Worm (Caenorhabditis elegans) whole organism, L4 larva: ENCODE results near the gene T08G3.13.

Experiments
- D1046.2 ChIP-seq: fragments of 200-800 bp; sonication (Bioruptor generic); IDR thresholded peaks from 2 replicates; pipeline ENCODE4 v1.3.6; 2022; ENCODE audit warnings: missing genetic modification characterization, missing compliant biosample characterization
- F49E8.2 ChIP-seq: sonication (generic microtip); optimal IDR thresholded peaks from 2 replicates; lab custom pipeline; 2016; ENCODE audit warnings: missing compliant biosample characterization, mild to moderate bottlenecking, missing genetic modification characterization, borderline replicate concordance
- Y105C5A.15 ChIP-seq: fragments of 200-800 bp; sonication (Bioruptor generic); IDR thresholded peaks from 2 replicates; pipeline ENCODE4 v1.3.6; 2022; ENCODE audit warnings: missing genetic modification characterization, missing compliant biosample characterization
- Y48G9A.11 ChIP-seq: fragments of 200-800 bp; sonication (Bioruptor generic); IDR thresholded peaks from 2 replicates; pipeline ENCODE4 v1.3.6; 2022; ENCODE audit warnings: missing genetic modification reagents, missing genetic modification characterization, missing compliant biosample characterization
- Y5F2A.4 ChIP-seq: fragments of 200-800 bp; sonication (Bioruptor generic); optimal IDR thresholded peaks from 2 replicates; lab custom pipeline; 2018; ENCODE audit warnings: mild to moderate bottlenecking, missing genetic modification characterization, missing compliant biosample characterization
- arid-1 ChIP-seq: fragments of 200-800 bp; sonication (Bioruptor generic); conservative IDR thresholded peaks from 2 replicates; pipeline ENCODE4 v1.3.6; 2022; ENCODE audit warnings: missing genetic modification reagents, missing genetic modification characterization, missing compliant biosample characterization
- ceh-62 ChIP-seq: sonication (generic microtip); optimal IDR thresholded peaks from 2 replicates; lab custom pipeline; 2017; ENCODE audit warnings: missing biosample characterization, missing genetic modification characterization
- dmd-6 ChIP-seq: fragments of 200-800 bp; sonication (Bioruptor generic); IDR thresholded peaks from 2 replicates; pipeline ENCODE4 v1.3.6; 2022; ENCODE audit warnings: missing genetic modification reagents, missing genetic modification characterization, missing compliant biosample characterization
- fkh-10 ChIP-seq: fragments of 150-350 bp; optimal IDR thresholded peaks from 2 replicates; lab custom pipeline; 2014; ENCODE audit warnings: missing biosample characterization, missing genetic modification reagents, missing genetic modification characterization
- gei-8 ChIP-seq: fragments of 200-800 bp; sonication (Bioruptor generic); optimal IDR thresholded peaks from 2 replicates; lab custom pipeline; 2018; ENCODE audit warnings: mild to moderate bottlenecking, missing genetic modification characterization, missing compliant biosample characterization
- lim-7 ChIP-seq: fragments of 200-800 bp; sonication (Bioruptor generic); IDR thresholded peaks from 2 replicates; pipeline ENCODE4 v1.3.6; 2022; ENCODE audit warnings: missing genetic modification characterization, missing compliant biosample characterization
- lir-3 ChIP-seq: sonication (generic microtip); optimal IDR thresholded peaks from 2 replicates; lab custom pipeline; 2016; ENCODE audit warnings: mild to moderate bottlenecking, missing genetic modification characterization, missing compliant biosample characterization
- madf-5 ChIP-seq, 2 experiments: fragments of 200-800 bp; sonication (Bioruptor generic); IDR thresholded peaks; 2 replicates each; pipeline ENCODE4 v1.3.6; 2022; ENCODE audit warnings: missing compliant biosample characterization in 2 of 2, missing genetic modification characterization in 2 of 2
- mep-1 ChIP-seq: fragments of 150-350 bp; sonication (generic microtip); optimal IDR thresholded peaks from 3 replicates; lab custom pipeline; 2014; ENCODE audit warnings: missing biosample characterization, missing genetic modification characterization
- mxl-2 ChIP-seq: fragments of 200-800 bp; sonication (Bioruptor generic); conservative IDR thresholded peaks from 2 replicates; pipeline ENCODE4 v1.3.6; 2022; ENCODE audit warnings: missing genetic modification reagents, missing genetic modification characterization, missing compliant biosample characterization
- mxl-3 ChIP-seq: fragments of 200-800 bp; sonication (Bioruptor generic); optimal IDR thresholded peaks from 2 replicates; lab custom pipeline; 2018; ENCODE audit warnings: mild to moderate bottlenecking, missing genetic modification characterization, missing compliant biosample characterization
- nhr-10 ChIP-seq: fragments of 150-350 bp; optimal IDR thresholded peaks from 2 replicates; lab custom pipeline; 2014; ENCODE audit warnings: missing biosample characterization, missing genetic modification characterization
- nhr-25 ChIP-seq: sonication (generic microtip); optimal IDR thresholded peaks from 2 replicates; lab custom pipeline; 2017; ENCODE audit warnings: missing genetic modification characterization, mild to moderate bottlenecking, missing compliant biosample characterization, antibody characterized with exemption, moderate library complexity, borderline replicate concordance; ENCODE audit not compliant: insufficient read depth
- nhr-28 ChIP-seq: fragments of 150-350 bp; optimal IDR thresholded peaks from 2 replicates; lab custom pipeline; 2014; ENCODE audit warnings: missing biosample characterization, missing genetic modification characterization
- nhr-42 ChIP-seq: fragments of 200-800 bp; sonication (Bioruptor generic); IDR thresholded peaks from 2 replicates; pipeline ENCODE4 v1.3.6; 2022; ENCODE audit warnings: missing genetic modification characterization, missing compliant biosample characterization
- php-3 ChIP-seq: fragments of 200-800 bp; sonication (Bioruptor generic); IDR thresholded peaks from 2 replicates; pipeline ENCODE4 v1.3.6; 2022; ENCODE audit warnings: missing genetic modification reagents, missing genetic modification characterization, missing compliant biosample characterization
- pqm-1 ChIP-seq: sonication (generic microtip); optimal IDR thresholded peaks from 2 replicates; lab custom pipeline; 2017; ENCODE audit warnings: missing biosample characterization, missing genetic modification characterization
- snpc-1.2 ChIP-seq: fragments of 200-800 bp; sonication (Bioruptor generic); IDR thresholded peaks from 2 replicates; pipeline ENCODE4 v1.3.6; 2022; ENCODE audit warnings: missing genetic modification reagents, missing genetic modification characterization, missing compliant biosample characterization
- tag-97 ChIP-seq: fragments of 200-800 bp; sonication (Bioruptor generic); IDR thresholded peaks from 2 replicates; pipeline ENCODE4 v1.3.6; 2022; ENCODE audit warnings: missing genetic modification characterization, missing compliant biosample characterization
- unc-130 ChIP-seq: sonication (generic microtip); optimal IDR thresholded peaks from 2 replicates; lab custom pipeline; 2016; ENCODE audit warnings: missing genetic modification reagents, missing genetic modification characterization, missing compliant biosample characterization
- unc-62 ChIP-seq, 3 experiments: fragments of 150-350 bp in 1 of 3; sonication (generic microtip); optimal IDR thresholded peaks in 2 of 3; peaks in 1 of 3; 1 replicate in 1 of 3; 2 replicates in 2 of 3; lab custom pipeline; 2014 to 2017; ENCODE audit warnings: missing biosample characterization in 3 of 3, missing genetic modification characterization in 3 of 3, missing genetic modification reagents in 3 of 3, missing genotype in 1 of 3
- vab-7 ChIP-seq: fragments of 200-800 bp; sonication (Bioruptor generic); IDR thresholded peaks from 2 replicates; pipeline ENCODE4 v1.3.6; 2022; ENCODE audit warnings: missing genetic modification reagents, missing genetic modification characterization, missing compliant biosample characterization
- zfp-2 ChIP-seq: sonication (generic microtip); optimal IDR thresholded peaks from 2 replicates; lab custom pipeline; 2016; ENCODE audit warnings: mild to moderate bottlenecking, missing genetic modification characterization, missing compliant biosample characterization

T08G3.13 gene

DNA sequence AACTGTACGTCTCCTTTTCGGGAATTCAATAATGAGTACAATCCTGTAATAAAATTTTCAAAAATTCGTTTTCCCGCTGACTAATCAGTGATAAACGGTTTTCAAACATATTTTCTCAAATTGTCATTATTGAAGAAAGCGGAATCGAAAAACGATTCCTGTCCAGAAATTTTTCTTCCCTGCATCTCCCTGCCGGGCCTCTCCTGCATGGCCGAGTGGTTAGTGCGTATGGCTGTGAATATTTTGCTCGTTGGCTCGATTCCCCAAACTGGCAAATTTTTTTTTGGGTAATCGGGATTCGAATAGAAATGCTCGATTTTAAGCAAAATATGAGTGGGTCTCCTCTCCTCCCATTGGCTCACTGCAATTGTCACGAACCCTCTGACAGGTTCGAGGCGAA lies 26.9 kb downstream of the T08G3.13 start:
- TF ChIP-seq vab-7 (GFP tag; lab: Robert Waterston, UW) (peak; percentile 41; the same call in 1 of the 2 replicates), dmd-6 (GFP tag; lab: Robert Waterston, UW) (0 out of 2 replicates have a peak, but pooled peaks have one; percentile 20), lim-7 (peak; percentile 59; the same call in 1 of the 2 replicates)

DNA sequence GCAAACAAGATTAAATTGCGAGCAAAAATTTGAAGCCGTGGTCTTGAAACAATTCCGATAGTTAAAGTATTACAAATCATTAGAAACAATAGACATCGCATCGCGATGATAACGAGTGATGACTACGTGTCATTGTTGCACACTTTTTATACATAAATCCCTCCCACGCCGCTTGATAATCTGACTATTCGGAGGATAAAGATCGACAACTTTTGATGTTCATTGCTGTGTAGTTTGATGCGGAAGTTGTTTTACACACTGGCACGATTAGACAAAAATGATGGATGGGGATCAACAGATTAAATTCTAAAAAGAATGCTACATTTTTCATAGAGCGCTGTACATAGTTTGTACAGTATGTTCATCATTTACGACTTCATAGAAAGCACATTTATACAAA lies 31.4 kb downstream of the T08G3.13 start, which contains the start of gene T08G3.11:
Gene T08G3.11 (minus strand): TSS at position 101 of the 400 bp plus-strand sequence.
- TF ChIP-seq unc-62 (GFP tag; optimal IDR thresholded peaks at IDR 0.05 in 1 of 2; lab: Kevin White, UChicago) (peak in 1 of 2 experiments; percentile 67), unc-62 (tag; optimal IDR thresholded peaks at IDR 0.05; lab: Kevin White, UChicago) (no peak), nhr-25 (tag; lab: Kevin White, UChicago) (no peak), lim-7 (no peak)

DNA sequence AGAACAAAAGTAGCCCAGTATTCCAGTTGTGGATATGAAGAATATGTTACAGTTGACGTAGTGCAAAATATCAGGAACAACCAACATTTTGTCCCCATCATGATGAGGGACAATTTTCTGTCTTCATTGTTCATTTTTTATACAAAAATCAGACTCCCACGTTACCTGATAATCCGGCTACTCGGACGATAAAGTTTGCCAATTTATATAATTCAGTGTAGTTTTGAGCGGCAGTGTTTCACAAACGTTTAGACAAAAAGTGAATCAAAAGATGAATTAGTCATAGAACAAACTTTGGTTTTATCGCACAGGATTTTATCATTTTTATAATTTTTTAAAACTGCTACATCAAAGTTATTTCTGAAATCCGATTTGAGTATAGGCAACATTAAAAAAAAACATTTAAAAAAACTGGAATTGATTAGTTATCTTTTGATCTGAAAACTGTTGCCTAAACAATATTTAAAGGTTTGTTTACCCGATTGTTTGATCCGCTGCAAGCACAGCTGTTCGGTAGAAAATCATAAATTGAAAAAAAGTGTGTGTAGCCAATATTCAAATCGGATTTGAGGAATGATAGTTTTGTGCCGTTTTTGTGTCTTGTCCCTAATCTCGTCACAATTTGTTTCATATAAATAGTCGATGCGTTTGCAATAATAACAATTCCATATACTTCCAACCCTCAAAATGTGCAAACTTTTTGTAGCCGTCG lies 33.2 kb downstream of the T08G3.13 start, which contains the start of the genes F57E7.4 and spig-6:
Gene F57E7.4 (minus strand): TSS at position 101 of the 712 bp plus-strand sequence.
Gene spig-6 (plus strand): TSS at position 662 of the 712 bp plus-strand sequence.
- TF ChIP-seq arid-1 (GFP tag; lab: Robert Waterston, UW) (no peak), unc-62 (GFP tag; optimal IDR thresholded peaks at IDR 0.05 in 1 of 2; lab: Kevin White, UChicago) (peak in 1 of 2 experiments; percentile 68), unc-62 (tag; optimal IDR thresholded peaks at IDR 0.05; lab: Kevin White, UChicago) (no peak)

DNA sequence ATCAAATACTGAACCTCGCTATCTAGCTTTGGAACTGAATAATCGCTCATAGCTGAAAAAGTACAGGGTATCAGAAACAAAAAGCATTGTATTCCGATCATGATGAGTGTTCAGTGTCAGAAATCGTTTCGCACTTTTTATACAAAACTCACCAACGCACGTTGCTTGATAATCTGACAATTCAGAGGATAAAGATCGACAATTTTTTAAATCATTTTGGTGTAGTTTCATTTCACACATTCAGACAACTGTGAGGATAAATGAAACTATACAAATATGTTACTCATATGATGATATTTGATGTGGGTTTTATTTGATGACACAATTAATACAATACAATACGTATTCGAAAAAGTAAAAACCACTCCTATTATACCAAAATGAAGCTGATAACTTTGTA lies 35.2 kb downstream of the T08G3.13 start, which contains the start of gene F57E7.2:
Gene F57E7.2 (minus strand): TSS at position 101 of the 400 bp plus-strand sequence.
- TF ChIP-seq tag-97 (no peak), ceh-62 (tag; lab: Kevin White, UChicago) (no peak), unc-130 (GFP tag; lab: Kevin White, UChicago) (no peak), snpc-1.2 (GFP tag; lab: Robert Waterston, UW) (no peak), lir-3 (tag; lab: Kevin White, UChicago) (no peak), nhr-28 (tag; lab: Kevin White, UChicago) (no peak), fkh-10 (GFP tag; lab: Kevin White, UChicago) (no peak), mep-1 (tag; lab: Kevin White, UChicago) (no peak), mxl-3 (GFP tag; lab: Kevin White, UChicago) (no peak), pqm-1 (no peak), php-3 (GFP tag; lab: Robert Waterston, UW) (no peak)
- TF ChIP-seq, all 104 proteins: peak for 0

DNA sequence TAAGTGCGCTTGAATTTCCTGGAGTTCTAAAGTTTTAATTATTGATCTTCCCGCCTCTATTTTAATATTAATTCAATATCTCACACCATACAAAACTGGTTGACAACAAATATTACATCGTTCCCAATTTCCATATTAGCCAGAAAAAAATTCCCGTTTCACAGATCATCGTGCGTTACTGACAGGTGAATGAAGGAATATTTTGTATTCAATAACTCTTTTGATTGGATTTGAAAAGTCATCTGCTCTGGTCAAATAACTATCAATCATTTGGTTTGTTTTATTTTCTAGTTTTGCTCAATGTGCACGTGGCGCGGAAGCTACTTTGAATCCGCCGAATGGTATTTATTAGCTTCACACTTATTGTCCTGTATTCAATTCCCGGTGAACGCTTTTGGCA lies 35.8 kb downstream of the T08G3.13 start, which contains the start of gene srh-139:
Gene srh-139 (plus strand): TSS at position 301 of the 400 bp plus-strand sequence.
- TF ChIP-seq zfp-2 (no peak), gei-8 (GFP tag; lab: Kevin White, UChicago) (no peak), unc-62 (GFP tag; optimal IDR thresholded peaks at IDR 0.05 in 1 of 2; lab: Kevin White, UChicago) (peak in 1 of 2 experiments; percentile 11), unc-62 (tag; optimal IDR thresholded peaks at IDR 0.05; lab: Kevin White, UChicago) (no peak), mxl-2 (GFP tag; lab: Robert Waterston, UW) (no peak), nhr-42 (GFP tag; lab: Robert Waterston, UW) (no peak), Y48G9A.11 (no peak)

DNA sequence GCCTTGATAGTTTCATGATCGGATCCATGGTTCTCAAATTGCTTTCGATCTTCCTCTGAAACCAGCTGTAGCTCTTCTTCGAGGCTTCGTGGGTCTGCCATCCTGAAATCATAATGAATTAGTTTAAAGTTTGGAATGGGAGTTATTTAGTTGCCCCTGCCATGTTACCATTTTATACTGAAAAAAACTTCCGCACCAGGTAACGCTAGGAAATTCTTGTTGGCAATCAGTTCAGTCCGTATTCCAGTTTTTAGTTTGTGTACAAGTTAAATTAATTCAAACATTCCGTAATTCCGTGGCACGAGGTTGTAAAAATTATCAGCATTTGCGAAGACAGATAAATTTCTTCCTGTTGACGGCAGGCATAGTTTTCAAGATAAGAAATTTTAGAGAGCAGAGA lies 39.6 kb downstream of the T08G3.13 start, which contains the start of gene Y32B12A.5:
Gene Y32B12A.5 (minus strand): TSS at position 101 of the 400 bp plus-strand sequence.
- TF ChIP-seq dmd-6 (GFP tag; lab: Robert Waterston, UW) (peak; percentile 18; the same call in 1 of the 2 replicates), Y5F2A.4 (no peak)

DNA sequence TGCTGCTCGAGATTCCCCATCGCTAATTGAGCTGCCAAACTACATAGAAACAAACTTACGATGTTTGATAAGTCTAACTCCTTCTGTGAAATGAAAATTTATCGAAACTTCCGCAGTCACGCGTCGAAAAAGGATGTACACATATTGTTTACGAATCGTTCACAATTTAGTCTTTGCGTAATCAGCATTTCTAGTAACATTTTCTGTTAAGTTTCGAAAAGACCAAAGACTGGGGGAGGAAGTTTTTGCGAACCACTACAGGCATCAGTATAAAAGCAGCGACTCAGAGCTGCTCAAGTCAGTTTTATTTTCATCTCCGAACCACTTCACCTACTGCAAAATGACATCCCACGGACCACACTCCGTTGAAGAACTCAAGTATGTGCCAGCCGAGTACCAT lies 40.3 kb downstream of the T08G3.13 start, which contains the start of gene sqst-4:
Gene sqst-4 (plus strand): TSS at position 301 of the 400 bp plus-strand sequence.
- no peak for TF ChIP-seq tag-97
- no peak for TF ChIP-seq Y105C5A.15
- no peak for TF ChIP-seq madf-5 (GFP tag; IDR thresholded peaks at IDR 0.05; lab: Robert Waterston, UW)
- TF ChIP-seq php-3 (GFP tag; lab: Robert Waterston, UW) = no peak
- TF ChIP-seq ceh-62 (tag; lab: Kevin White, UChicago) = no peak
- TF ChIP-seq F49E8.2 (tag; lab: Kevin White, UChicago) = no peak
- no peak for TF ChIP-seq D1046.2 (GFP tag; lab: Robert Waterston, UW)
- no peak for TF ChIP-seq nhr-10 (tag; lab: Kevin White, UChicago)
